Fruit fly (Drosophila melanogaster) S2 (cell line): ENCODE results near the gene CG7573.

Experiments used
- CG8478 ChIP-seq: fragments of >200 bp; optimal IDR thresholded peaks from 2 replicates; lab custom pipeline; 2018
- CTCF ChIP-seq, 2 experiments: fragments of >200 bp; optimal IDR thresholded peaks; 2 replicates each; lab custom pipeline; 2018

DNA sequence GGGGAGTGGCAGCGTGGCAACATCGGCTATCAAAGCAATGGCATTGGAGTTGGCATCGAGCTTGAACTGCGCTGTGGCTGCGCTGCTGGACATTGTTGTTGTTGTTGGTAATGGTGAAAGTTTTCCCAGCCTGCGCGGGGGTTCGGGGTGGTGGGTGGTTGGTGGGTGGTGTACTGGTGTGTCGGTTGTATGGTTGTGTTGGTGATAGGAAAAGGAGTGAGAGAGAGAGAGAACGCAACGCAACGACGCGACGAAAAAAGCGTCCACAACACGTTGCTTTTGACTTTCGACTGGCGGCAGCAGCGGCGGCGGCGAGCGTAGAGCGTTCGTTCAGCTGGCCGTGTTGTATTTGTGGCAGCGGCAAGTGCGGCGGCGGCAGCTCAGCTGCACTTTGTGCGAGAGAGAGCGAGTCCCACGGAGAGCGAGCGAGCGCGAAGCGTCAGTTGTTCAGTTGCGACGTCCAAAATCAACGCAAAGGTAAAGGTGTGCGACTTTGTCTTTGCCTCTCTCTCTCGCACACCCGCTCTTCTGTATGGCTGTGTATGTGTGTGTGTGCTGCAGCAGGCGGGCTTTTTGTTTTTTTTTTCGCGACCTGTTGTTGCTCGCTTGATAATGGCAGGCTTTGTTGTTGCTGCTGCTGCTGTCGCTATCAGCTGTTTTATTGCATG lies 16.9 kb upstream of the CG7573 start:
- TF ChIP-seq CG8478 (lab: Kevin White, UChicago) (no peak), CTCF (optimal IDR thresholded peaks at IDR 0.05; lab: Kevin White, UChicago) (no peak)
